Worm (Caenorhabditis elegans) whole organism, L1 larva: Measurements from ENCODE around the gene clec-180.

ENCODE experiments used
- C04F5.9 ChIP-seq: sonication (generic microtip); optimal IDR thresholded peaks from 2 replicates; lab custom pipeline; 2016; ENCODE audit warnings: missing genetic modification characterization, missing compliant biosample characterization
- F16B12.6 ChIP-seq: fragments of 150-350 bp; optimal IDR thresholded peaks from 2 replicates; lab custom pipeline; 2014; ENCODE audit warnings: missing biosample characterization, missing genetic modification characterization
- Y116A8C.19 ChIP-seq: sonication (generic microtip); optimal IDR thresholded peaks from 2 replicates; lab custom pipeline; 2016; ENCODE audit warnings: missing compliant biosample characterization, missing genetic modification characterization, borderline replicate concordance
- ceh-8 ChIP-seq: fragments of 200-800 bp; sonication (Bioruptor generic); optimal IDR thresholded peaks from 2 replicates; lab custom pipeline; 2018; ENCODE audit warnings: mild to moderate bottlenecking, missing genetic modification characterization, moderate library complexity, missing compliant biosample characterization
- ceh-88 ChIP-seq: fragments of 200-800 bp; sonication (Bioruptor generic); IDR thresholded peaks from 2 replicates; pipeline ENCODE4 v1.3.6; 2022; ENCODE audit warnings: missing genetic modification characterization, missing compliant biosample characterization
- ceh-90 ChIP-seq: sonication (generic microtip); optimal IDR thresholded peaks from 2 replicates; lab custom pipeline; 2016; ENCODE audit warnings: missing genetic modification characterization, missing compliant biosample characterization
- dsc-1 ChIP-seq: sonication (generic microtip); optimal IDR thresholded peaks from 2 replicates; lab custom pipeline; 2016; ENCODE audit warnings: mild to moderate bottlenecking, missing genetic modification characterization, missing compliant biosample characterization
- egl-13 ChIP-seq: sonication (generic microtip); optimal IDR thresholded peaks from 2 replicates; lab custom pipeline; 2016; ENCODE audit warnings: missing genotype, missing genetic modification reagents, missing genetic modification characterization, missing compliant biosample characterization
- egl-27 ChIP-seq, 2 experiments: fragments of 150-350 bp in 1 of 2; sonication (generic microtip); optimal IDR thresholded peaks; 3 replicates each; lab custom pipeline; 2017 to 2018; ENCODE audit warnings: missing biosample characterization in 2 of 2, missing genetic modification characterization in 2 of 2, missing genetic modification reagents in 2 of 2
- elt-2 ChIP-seq: sonication (generic microtip); optimal IDR thresholded peaks from 2 replicates; lab custom pipeline; 2016; ENCODE audit warnings: missing genetic modification characterization, mild to moderate bottlenecking, inconsistent platforms, missing compliant biosample characterization, missing genetic modification reagents
- elt-3 ChIP-seq, 6 experiments: fragments of 150-350 bp in 1 of 6; sonication (generic microtip); optimal IDR thresholded peaks; 2 replicates each; lab custom pipeline; 2017 to 2018; ENCODE audit warnings: missing biosample characterization in 6 of 6, missing genetic modification characterization in 6 of 6, inconsistent platforms in 1 of 6
- fkh-4 ChIP-seq: sonication (generic microtip); optimal IDR thresholded peaks from 2 replicates; lab custom pipeline; 2016; ENCODE audit warnings: missing compliant biosample characterization, missing genetic modification characterization, borderline replicate concordance
- fkh-8 ChIP-seq: sonication (generic microtip); optimal IDR thresholded peaks from 2 replicates; lab custom pipeline; 2016; ENCODE audit warnings: mild to moderate bottlenecking, missing genetic modification characterization, missing compliant biosample characterization
- fos-1 ChIP-seq: fragments of 150-350 bp; optimal IDR thresholded peaks from 2 replicates; lab custom pipeline; 2014; ENCODE audit warnings: missing biosample characterization, missing genetic modification characterization
- grh-1 ChIP-seq: fragments of 200-800 bp; sonication (Bioruptor generic); IDR thresholded peaks from 2 replicates; pipeline ENCODE4 v1.3.6; 2022; ENCODE audit warnings: missing genetic modification reagents, missing genetic modification characterization, missing compliant biosample characterization
- hlh-4 ChIP-seq: sonication (generic microtip); optimal IDR thresholded peaks from 2 replicates; lab custom pipeline; 2016; ENCODE audit warnings: mild to moderate bottlenecking, missing genetic modification characterization, missing compliant biosample characterization
- lin-14 ChIP-seq: fragments of 200-800 bp; sonication (Bioruptor generic); optimal IDR thresholded peaks from 2 replicates; lab custom pipeline; 2018; ENCODE audit warnings: mild to moderate bottlenecking, missing genetic modification characterization, moderate library complexity, missing compliant biosample characterization
- lin-15B ChIP-seq: fragments of 150-350 bp; sonication (generic microtip); optimal IDR thresholded peaks from 3 replicates; lab custom pipeline; 2014; ENCODE audit warnings: missing biosample characterization, missing genetic modification characterization
- lsy-2 ChIP-seq, 2 experiments: fragments of 150-350 bp; optimal IDR thresholded peaks; 2 replicates each; lab custom pipeline; 2014; ENCODE audit warnings: missing biosample characterization in 2 of 2, missing genetic modification characterization in 2 of 2
- mdl-1 ChIP-seq, 2 experiments: fragments of 150-350 bp; optimal IDR thresholded peaks; 2 replicates each; lab custom pipeline; 2014 to 2017; ENCODE audit warnings: missing biosample characterization in 2 of 2, missing genetic modification characterization in 2 of 2, inconsistent platforms in 1 of 2
- mep-1 ChIP-seq: fragments of 150-350 bp; optimal IDR thresholded peaks from 2 replicates; lab custom pipeline; 2014; ENCODE audit warnings: missing biosample characterization, missing genetic modification characterization
- nhr-11 ChIP-seq: fragments of 150-350 bp; optimal IDR thresholded peaks from 2 replicates; lab custom pipeline; 2014; ENCODE audit warnings: missing biosample characterization, missing genetic modification characterization
- nhr-19 ChIP-seq: fragments of 200-800 bp; sonication (Bioruptor generic); conservative IDR thresholded peaks from 2 replicates; pipeline ENCODE4 v1.3.6; 2022; ENCODE audit warnings: missing genetic modification characterization, missing compliant biosample characterization
- nhr-20 ChIP-seq: sonication (generic microtip); optimal IDR thresholded peaks from 2 replicates; lab custom pipeline; 2016; ENCODE audit warnings: mild to moderate bottlenecking, missing genetic modification characterization, missing compliant biosample characterization
- nhr-237 ChIP-seq: fragments of 150-350 bp; optimal IDR thresholded peaks from 2 replicates; lab custom pipeline; 2014; ENCODE audit warnings: missing biosample characterization, missing genetic modification characterization
- nhr-28 ChIP-seq: fragments of 150-350 bp; optimal IDR thresholded peaks from 2 replicates; lab custom pipeline; 2014; ENCODE audit warnings: missing biosample characterization, missing genetic modification characterization
- nhr-47 ChIP-seq: sonication (generic microtip); optimal IDR thresholded peaks from 2 replicates; lab custom pipeline; 2016; ENCODE audit warnings: mild to moderate bottlenecking, missing genetic modification characterization, moderate library complexity, missing compliant biosample characterization
- nhr-76 ChIP-seq: sonication (generic microtip); optimal IDR thresholded peaks from 2 replicates; lab custom pipeline; 2017; ENCODE audit warnings: missing biosample characterization, missing genetic modification characterization
- nhr-85 ChIP-seq: sonication (generic microtip); peaks from one replicate; lab custom pipeline; 2016; ENCODE audit warnings: missing genetic modification characterization, inconsistent platforms, missing compliant biosample characterization
- pqm-1 ChIP-seq: sonication (generic microtip); optimal IDR thresholded peaks from 3 replicates; lab custom pipeline; 2017; ENCODE audit warnings: missing biosample characterization, missing genetic modification characterization
- sox-4 ChIP-seq: sonication (generic microtip); optimal IDR thresholded peaks from 2 replicates; lab custom pipeline; 2016; ENCODE audit warnings: missing genetic modification characterization, missing compliant biosample characterization
- swsn-7 ChIP-seq: sonication (generic microtip); optimal IDR thresholded peaks from 2 replicates; lab custom pipeline; 2016; ENCODE audit warnings: missing genetic modification characterization, missing compliant biosample characterization
- tbx-2 ChIP-seq: sonication (generic microtip); optimal IDR thresholded peaks from 2 replicates; lab custom pipeline; 2016; ENCODE audit warnings: missing genetic modification characterization, missing compliant biosample characterization
- tlp-1 ChIP-seq: fragments of 150-350 bp; optimal IDR thresholded peaks from 2 replicates; lab custom pipeline; 2014; ENCODE audit warnings: missing biosample characterization, missing genetic modification characterization
- unc-130 ChIP-seq: fragments of 150-350 bp; optimal IDR thresholded peaks from 2 replicates; lab custom pipeline; 2017; ENCODE audit warnings: missing biosample characterization, missing genetic modification characterization, inconsistent platforms
- unc-30 ChIP-seq: sonication (generic microtip); optimal IDR thresholded peaks from 2 replicates; lab custom pipeline; 2017; ENCODE audit warnings: missing biosample characterization, missing genetic modification characterization
- unc-62 ChIP-seq: fragments of 150-350 bp; optimal IDR thresholded peaks from 2 replicates; lab custom pipeline; 2014; ENCODE audit warnings: missing biosample characterization, missing genetic modification reagents, missing genetic modification characterization
- unc-98 ChIP-seq: fragments of 200-800 bp; sonication (Bioruptor generic); IDR thresholded peaks from 2 replicates; pipeline ENCODE4 v1.3.6; 2022; ENCODE audit warnings: missing genetic modification characterization, missing compliant biosample characterization
- vab-15 ChIP-seq: sonication (generic microtip); optimal IDR thresholded peaks from 2 replicates; lab custom pipeline; 2017; ENCODE audit warnings: missing genotype, mild to moderate bottlenecking, missing genetic modification characterization, missing compliant biosample characterization
- xbp-1 ChIP-seq: sonication (generic microtip); optimal IDR thresholded peaks from 2 replicates; lab custom pipeline; 2016; ENCODE audit warnings: missing genetic modification characterization, missing compliant biosample characterization
- zag-1 ChIP-seq: fragments of 150-350 bp; optimal IDR thresholded peaks from 2 replicates; lab custom pipeline; 2014; ENCODE audit warnings: missing biosample characterization, missing genetic modification characterization
- zip-4 ChIP-seq: fragments of 200-800 bp; sonication (Bioruptor generic); optimal IDR thresholded peaks from 2 replicates; lab custom pipeline; 2018; ENCODE audit warnings: mild to moderate bottlenecking, missing genetic modification characterization, moderate library complexity, missing compliant biosample characterization
- ztf-11 ChIP-seq, 2 experiments: sonication (generic microtip); optimal IDR thresholded peaks; 2 replicates each; lab custom pipeline; 2016 to 2017; ENCODE audit warnings: missing genetic modification characterization in 2 of 2, missing biosample characterization in 1 of 2, missing compliant biosample characterization in 1 of 2
- ztf-4 ChIP-seq: fragments of 150-350 bp; optimal IDR thresholded peaks from 2 replicates; lab custom pipeline; 2014; ENCODE audit warnings: missing biosample characterization, missing genetic modification characterization

clec-180 gene

ce11 chrIV:7580062-7580614 lies 11.4 kb downstream of the clec-180 start, which contains the start of the genes cec-5 and nol-10 (continued):
- TF ChIP-seq egl-13 (tag; lab: Kevin White, UChicago) (peak; percentile 58), ceh-88 (no peak), tbx-2 (tag; lab: Kevin White, UChicago) (peak; percentile 73), xbp-1 (tag; lab: Kevin White, UChicago) (peak; percentile 71), pqm-1 (tag; lab: Kevin White, UChicago) (no peak), vab-15 (tag; lab: Kevin White, UChicago) (no peak), nhr-20 (tag; lab: Kevin White, UChicago) (peak; percentile 74), grh-1 (GFP tag; lab: Robert Waterston, UW) (no peak), lsy-2 (tag; optimal IDR thresholded peaks at IDR 0.05; lab: Kevin White, UChicago) (peak; percentile 72 to 86), zag-1 (tag; lab: Kevin White, UChicago) (peak; percentile 38), ceh-90 (no peak), ceh-8 (no peak), zip-4 (GFP tag; lab: Kevin White, UChicago) (no peak), elt-3 (tag; optimal IDR thresholded peaks at IDR 0.05; lab: Kevin White, UChicago) (peak in 1 of 6 experiments; percentile 21), nhr-47 (tag; lab: Kevin White, UChicago) (peak; percentile 74), fkh-4 (no peak), C04F5.9 (tag; lab: Kevin White, UChicago) (no peak), ztf-11 (tag; optimal IDR thresholded peaks at IDR 0.05; lab: Kevin White, UChicago) (peak in 1 of 2 experiments; percentile 29), lin-14 (GFP tag; lab: Kevin White, UChicago) (peak; percentile 91), dsc-1 (tag; lab: Kevin White, UChicago) (peak; percentile 43), nhr-76 (no peak), unc-30 (tag; lab: Kevin White, UChicago) (no peak), egl-27 (tag; optimal IDR thresholded peaks at IDR 0.05; lab: Kevin White, UChicago) (peak in 1 of 2 experiments; percentile 33), nhr-85 (no peak), lin-15B (peak; percentile 81), fkh-8 (tag; lab: Kevin White, UChicago) (peak; percentile 71), nhr-11 (no peak), elt-2 (tag; lab: Kevin White, UChicago) (peak; percentile 48), swsn-7 (tag; lab: Kevin White, UChicago) (peak; percentile 75), nhr-28 (tag; lab: Kevin White, UChicago) (no peak), F16B12.6 (tag; lab: Kevin White, UChicago) (peak; percentile 47), fos-1 (tag; lab: Kevin White, UChicago) (peak; percentile 53), hlh-4 (tag; lab: Kevin White, UChicago) (no peak), mdl-1 (tag; optimal IDR thresholded peaks at IDR 0.05; lab: Kevin White, UChicago) (peak in 1 of 2 experiments; percentile 68), unc-130 (tag; lab: Kevin White, UChicago) (peak; percentile 72), Y116A8C.19 (no peak), sox-4 (tag; lab: Kevin White, UChicago) (no peak), nhr-19 (GFP tag; lab: Robert Waterston, UW) (peak; percentile 44), unc-98 (GFP tag; lab: Robert Waterston, UW) (no peak), mep-1 (tag; lab: Kevin White, UChicago) (peak; percentile 76), ztf-4 (tag; lab: Kevin White, UChicago) (peak; percentile 22), tlp-1 (tag; lab: Kevin White, UChicago) (no peak), nhr-237 (peak; percentile 32), unc-62 (no peak)
- TF ChIP-seq, all 84 proteins: peak for 43
